Worm (Caenorhabditis elegans) whole organism, L4 larva: Measurements from ENCODE around the gene T27A8.7.

Experiments
- T20F7.1 ChIP-seq: fragments of 200-800 bp; sonication (Bioruptor generic); optimal IDR thresholded peaks from 2 replicates; lab custom pipeline; 2018; ENCODE audit warnings: mild to moderate bottlenecking, missing genetic modification characterization, missing compliant biosample characterization
- aha-1 ChIP-seq: fragments of 150-350 bp; peaks from one replicate; lab custom pipeline; 2014; ENCODE audit warnings: missing biosample characterization, missing genetic modification characterization
- attf-4 ChIP-seq: sonication (generic microtip); optimal IDR thresholded peaks from 3 replicates; lab custom pipeline; 2017; ENCODE audit warnings: missing biosample characterization, missing genetic modification characterization
- ceh-28 ChIP-seq: fragments of 150-350 bp; optimal IDR thresholded peaks from 2 replicates; lab custom pipeline; 2014; ENCODE audit warnings: missing biosample characterization, missing genetic modification reagents, missing genetic modification characterization
- ceh-62 ChIP-seq: sonication (generic microtip); optimal IDR thresholded peaks from 2 replicates; lab custom pipeline; 2017; ENCODE audit warnings: missing biosample characterization, missing genetic modification characterization
- daf-16 ChIP-seq, 3 experiments: sonication (generic microtip); optimal IDR thresholded peaks; 2 replicates each; lab custom pipeline; 2016 to 2017; ENCODE audit warnings: missing genetic modification characterization in 3 of 3, missing genetic modification reagents in 3 of 3, mild to moderate bottlenecking in 2 of 3, missing compliant biosample characterization in 2 of 3, missing biosample characterization in 1 of 3, moderate library complexity in 1 of 3
- daf-19 ChIP-seq: fragments of 200-800 bp; sonication (Bioruptor generic); conservative IDR thresholded peaks from 2 replicates; pipeline ENCODE4 v1.3.6; 2022; ENCODE audit warnings: missing genetic modification characterization, missing compliant biosample characterization
- dmd-6 ChIP-seq: fragments of 200-800 bp; sonication (Bioruptor generic); IDR thresholded peaks from 2 replicates; pipeline ENCODE4 v1.3.6; 2022; ENCODE audit warnings: missing genetic modification reagents, missing genetic modification characterization, missing compliant biosample characterization
- dmd-9 ChIP-seq: fragments of 200-800 bp; sonication (Bioruptor generic); IDR thresholded peaks from 2 replicates; pipeline ENCODE4 v1.3.6; 2022; ENCODE audit warnings: missing genetic modification reagents, missing genetic modification characterization, missing compliant biosample characterization
- egl-43 ChIP-seq: fragments of 200-800 bp; sonication (Bioruptor generic); IDR thresholded peaks from 2 replicates; pipeline ENCODE4 v1.3.6; 2022; ENCODE audit warnings: missing genetic modification reagents, missing genetic modification characterization, missing compliant biosample characterization
- hif-1 ChIP-seq, 2 experiments: sonication (generic microtip); optimal IDR thresholded peaks; 2 replicates each; lab custom pipeline; 2016 to 2017; ENCODE audit warnings: missing compliant biosample characterization in 2 of 2, missing genetic modification characterization in 2 of 2, missing genetic modification reagents in 2 of 2, missing genotype in 2 of 2, mild to moderate bottlenecking in 1 of 2
- hlh-11 ChIP-seq: fragments of 200-800 bp; sonication (Bioruptor generic); optimal IDR thresholded peaks from 2 replicates; lab custom pipeline; 2018; ENCODE audit warnings: mild to moderate bottlenecking, missing genetic modification characterization, missing compliant biosample characterization
- madf-5 ChIP-seq, 2 experiments: fragments of 200-800 bp; sonication (Bioruptor generic); IDR thresholded peaks; 2 replicates each; pipeline ENCODE4 v1.3.6; 2022; ENCODE audit warnings: missing compliant biosample characterization in 2 of 2, missing genetic modification characterization in 2 of 2
- madf-9 ChIP-seq: fragments of 200-800 bp; sonication (Bioruptor generic); conservative IDR thresholded peaks from 2 replicates; pipeline ENCODE4 v1.3.6; 2022; ENCODE audit warnings: missing genetic modification reagents, missing genetic modification characterization, missing compliant biosample characterization
- mdl-1 ChIP-seq, 2 experiments: fragments of 150-350 bp in 1 of 2; sonication (generic microtip) in 1 of 2; optimal IDR thresholded peaks; 2 replicates each; lab custom pipeline; 2014 to 2017; ENCODE audit warnings: missing biosample characterization in 2 of 2, missing genetic modification characterization in 2 of 2
- mxl-2 ChIP-seq: fragments of 200-800 bp; sonication (Bioruptor generic); conservative IDR thresholded peaks from 2 replicates; pipeline ENCODE4 v1.3.6; 2022; ENCODE audit warnings: missing genetic modification reagents, missing genetic modification characterization, missing compliant biosample characterization
- nhr-10 ChIP-seq: fragments of 150-350 bp; optimal IDR thresholded peaks from 2 replicates; lab custom pipeline; 2014; ENCODE audit warnings: missing biosample characterization, missing genetic modification characterization
- nhr-11 ChIP-seq: fragments of 150-350 bp; optimal IDR thresholded peaks from 2 replicates; lab custom pipeline; 2014; ENCODE audit warnings: missing biosample characterization, missing genetic modification characterization
- nhr-111 ChIP-seq: fragments of 200-800 bp; sonication (Bioruptor generic); optimal IDR thresholded peaks from 2 replicates; lab custom pipeline; 2018; ENCODE audit warnings: mild to moderate bottlenecking, missing genetic modification characterization, missing compliant biosample characterization
- nhr-25 ChIP-seq: sonication (generic microtip); optimal IDR thresholded peaks from 2 replicates; lab custom pipeline; 2017; ENCODE audit warnings: missing genetic modification characterization, mild to moderate bottlenecking, missing compliant biosample characterization, antibody characterized with exemption, moderate library complexity, borderline replicate concordance; ENCODE audit not compliant: insufficient read depth
- nhr-28 ChIP-seq: fragments of 150-350 bp; optimal IDR thresholded peaks from 2 replicates; lab custom pipeline; 2014; ENCODE audit warnings: missing biosample characterization, missing genetic modification characterization
- nhr-42 ChIP-seq: fragments of 200-800 bp; sonication (Bioruptor generic); IDR thresholded peaks from 2 replicates; pipeline ENCODE4 v1.3.6; 2022; ENCODE audit warnings: missing genetic modification characterization, missing compliant biosample characterization
- pqm-1 ChIP-seq: sonication (generic microtip); optimal IDR thresholded peaks from 2 replicates; lab custom pipeline; 2017; ENCODE audit warnings: missing biosample characterization, missing genetic modification characterization
- rbr-2 ChIP-seq: sonication (generic microtip); optimal IDR thresholded peaks from 2 replicates; lab custom pipeline; 2016; ENCODE audit warnings: missing genotype, missing genetic modification characterization, missing compliant biosample characterization
- sdz-12 ChIP-seq: fragments of 200-800 bp; sonication (Bioruptor generic); optimal IDR thresholded peaks from 2 replicates; lab custom pipeline; 2018; ENCODE audit warnings: mild to moderate bottlenecking, missing genetic modification characterization, missing compliant biosample characterization
- skn-1 ChIP-seq: fragments of 150-350 bp; optimal IDR thresholded peaks from 2 replicates; lab custom pipeline; 2014; ENCODE audit warnings: missing biosample characterization, missing genetic modification characterization
- spr-3 ChIP-seq: fragments of 200-800 bp; sonication (Bioruptor generic); optimal IDR thresholded peaks from 2 replicates; lab custom pipeline; 2018; ENCODE audit warnings: mild to moderate bottlenecking, missing genetic modification characterization, missing compliant biosample characterization
- unc-62 ChIP-seq, 3 experiments: fragments of 150-350 bp in 1 of 3; sonication (generic microtip); optimal IDR thresholded peaks in 2 of 3; peaks in 1 of 3; 1 replicate in 1 of 3; 2 replicates in 2 of 3; lab custom pipeline; 2014 to 2017; ENCODE audit warnings: missing biosample characterization in 3 of 3, missing genetic modification characterization in 3 of 3, missing genetic modification reagents in 3 of 3, missing genotype in 1 of 3
- zfp-3 ChIP-seq: fragments of 200-800 bp; sonication (Bioruptor generic); conservative IDR thresholded peaks from 2 replicates; pipeline ENCODE4 v1.3.6; 2022; ENCODE audit warnings: missing genetic modification reagents, missing genetic modification characterization, missing compliant biosample characterization
- ztf-11 ChIP-seq: fragments of 150-350 bp; optimal IDR thresholded peaks from 2 replicates; lab custom pipeline; 2014; ENCODE audit warnings: missing biosample characterization, missing genetic modification characterization
- ztf-7 ChIP-seq: fragments of 150-350 bp; optimal IDR thresholded peaks from 2 replicates; lab custom pipeline; 2014; ENCODE audit warnings: missing biosample characterization, missing genetic modification characterization

The T27A8.7 gene

ce11 chrX:16094370-16094769, 39.0 kb downstream of the T27A8.7 start, which contains the start of gene C30F2.5:
C30F2.5 (plus strand) TSS chrX:16094670.
- no peak for TF ChIP-seq attf-4 (tag; lab: Kevin White, UChicago)
- peak; percentile 1 for TF ChIP-seq aha-1 (tag; lab: Kevin White, UChicago)
- TF ChIP-seq spr-3 (GFP tag; lab: Kevin White, UChicago) = no peak
- no peak for TF ChIP-seq mxl-2 (GFP tag; lab: Robert Waterston, UW)
- no peak for TF ChIP-seq nhr-10 (tag; lab: Kevin White, UChicago)
- TF ChIP-seq pqm-1 = no peak

- peak; percentile 39 for TF ChIP-seq hlh-11 (tag; lab: Kevin White, UChicago)
- TF ChIP-seq ceh-62 (tag; lab: Kevin White, UChicago) = no peak
- no peak for TF ChIP-seq spr-3 (GFP tag; lab: Kevin White, UChicago)
- TF ChIP-seq hif-1 (tag; optimal IDR thresholded peaks at IDR 0.05; lab: Kevin White, UChicago) = peak in 1 of 2 experiments; percentile 11
- TF ChIP-seq mdl-1 (tag; optimal IDR thresholded peaks at IDR 0.05; lab: Kevin White, UChicago) = no peak
- TF ChIP-seq aha-1 (tag; lab: Kevin White, UChicago) = peak; percentile 77
- TF ChIP-seq dmd-6 (GFP tag; lab: Robert Waterston, UW) = 0 out of 2 replicates have a peak, but pooled peaks have one; percentile 12
- peak; percentile 55 for TF ChIP-seq nhr-11 (tag; lab: Kevin White, UChicago)
- no peak for TF ChIP-seq rbr-2
- TF ChIP-seq nhr-28 = peak; percentile 24
- TF ChIP-seq nhr-111 (GFP tag; lab: Kevin White, UChicago) = no peak
These were observed 42.8 kb downstream of the T27A8.7 start for ce11 chrX:16098104-16098638.

- TF ChIP-seq nhr-28 (no peak), daf-19 (no peak), nhr-25 (tag; lab: Kevin White, UChicago) (no peak), dmd-9 (GFP tag; lab: Robert Waterston, UW) (no peak), nhr-42 (no peak), rbr-2 (no peak), egl-43 (GFP tag; lab: Robert Waterston, UW) (0 out of 2 replicates have a peak, but pooled peaks have one; percentile 27)
These were observed 43.9 kb downstream of the T27A8.7 start for ce11 chrX:16099251-16099650.

- TF ChIP-seq nhr-25 (tag; lab: Kevin White, UChicago) (no peak), ztf-11 (tag; lab: Kevin White, UChicago) (no peak), T20F7.1 (GFP tag; lab: Kevin White, UChicago) (no peak), ceh-28 (tag; lab: Kevin White, UChicago) (no peak), mdl-1 (tag; optimal IDR thresholded peaks at IDR 0.05; lab: Kevin White, UChicago) (no peak), sdz-12 (GFP tag; lab: Kevin White, UChicago) (no peak)
These were observed 48.1 kb downstream of the T27A8.7 start, which contains the start of gene ZK1073.2 for ce11 chrX:16103396-16103795. ZK1073.2 (plus strand) TSS chrX:16103696.

ce11 chrX:16105863-16106262, 50.5 kb downstream of the T27A8.7 start:
- TF ChIP-seq madf-9 (GFP tag; lab: Robert Waterston, UW) (no peak), ztf-7 (tag; lab: Kevin White, UChicago) (no peak), daf-16 (GFP tag; optimal IDR thresholded peaks at IDR 0.05; lab: Kevin White, UChicago) (no peak), daf-16 (tag; optimal IDR thresholded peaks at IDR 0.05; lab: Kevin White, UChicago) (no peak), skn-1 (no peak), ceh-28 (tag; lab: Kevin White, UChicago) (no peak), zfp-3 (GFP tag; lab: Robert Waterston, UW) (no peak), madf-5 (GFP tag; IDR thresholded peaks at IDR 0.05; lab: Robert Waterston, UW) (no peak), ztf-11 (tag; lab: Kevin White, UChicago) (no peak), unc-62 (GFP tag; optimal IDR thresholded peaks at IDR 0.05 in 1 of 2; lab: Kevin White, UChicago) (peak in 1 of 2 experiments; percentile 96), unc-62 (tag; optimal IDR thresholded peaks at IDR 0.05; lab: Kevin White, UChicago) (no peak)
